Fruit fly (Drosophila melanogaster): ENCODE results near the gene DNAlig3.

The DNAlig3 gene

DNA sequence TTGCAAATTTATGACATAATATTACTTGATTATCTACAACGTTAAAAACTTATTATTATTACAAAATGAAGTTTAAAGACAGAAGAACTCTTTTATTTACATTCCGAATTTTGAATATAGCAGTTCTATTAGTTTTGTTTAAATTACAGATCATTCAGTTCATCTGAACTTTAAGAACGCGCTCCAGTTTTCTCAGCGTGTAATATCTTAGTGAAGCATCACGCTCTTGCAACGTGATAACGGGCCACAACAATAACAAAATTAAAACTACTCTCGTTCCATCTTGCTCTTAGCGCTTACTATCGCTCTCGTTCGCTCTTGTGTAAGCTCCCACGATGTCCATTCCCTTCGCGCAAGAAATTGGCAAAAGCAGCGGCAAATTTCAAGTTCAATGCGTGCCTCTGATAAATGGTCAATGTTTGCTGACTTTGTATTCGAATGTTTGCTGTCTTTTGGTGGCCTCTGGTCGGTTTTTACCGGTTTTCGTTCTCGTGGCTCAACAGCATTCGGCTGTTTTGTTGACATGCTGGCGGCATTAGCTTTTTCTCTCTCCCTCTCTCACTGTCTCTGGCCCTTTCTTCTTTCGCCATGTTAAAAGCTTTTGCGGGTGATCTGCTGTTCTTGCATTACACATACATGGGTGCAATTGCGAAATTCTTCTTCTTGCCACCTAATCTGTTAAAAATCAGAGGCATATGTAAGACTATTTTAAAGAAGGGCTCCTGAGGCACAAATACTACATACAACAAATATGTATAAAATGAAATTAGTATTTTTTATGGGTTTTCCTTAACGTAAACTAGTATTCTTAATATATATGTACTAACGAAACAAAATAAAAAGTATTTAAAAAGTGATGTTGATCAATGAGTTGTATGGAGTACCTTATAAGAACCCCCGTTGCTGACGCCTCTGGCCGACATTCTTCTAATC lies 41.2 kb upstream of the DNAlig3 start (continued):
- TF ChIP-seq unc-4 (GFP tag; IDR thresholded peaks at IDR 0.05; ENCODE audit: partially characterized antibody) = no peak
- TF ChIP-seq Atf6 (GFP tag; IDR thresholded peaks at IDR 0.05) = peak; percentile 39
- TF ChIP-seq CG34422 (GFP tag; IDR thresholded peaks at IDR 0.05) = no peak
- TF ChIP-seq E2f2 (GFP tag; IDR thresholded peaks at IDR 0.05) = peak; percentile 8; the same call in 1 of the 2 replicates
- no peak for TF ChIP-seq Myb (GFP tag; optimal IDR thresholded peaks at IDR 0.05)
- no peak for TF ChIP-seq Optix (GFP tag; IDR thresholded peaks at IDR 0.05)
- TF ChIP-seq Blimp-1 (GFP tag; optimal IDR thresholded peaks at IDR 0.05) = no peak
- TF ChIP-seq Bdp1 (GFP tag; optimal IDR thresholded peaks at IDR 0.05) = no peak
- no peak for TF ChIP-seq pzg (GFP tag; optimal IDR thresholded peaks at IDR 0.05)
- peak; percentile 24 for TF ChIP-seq CG10209 (GFP tag; optimal IDR thresholded peaks at IDR 0.05)
- peak; percentile 53 for TF ChIP-seq Fer2 (tag; optimal IDR thresholded peaks at IDR 0.05)
- TF ChIP-seq Rfx (GFP tag; IDR thresholded peaks at IDR 0.05) = peak; percentile 44
- TF ChIP-seq CG10366 (GFP tag; IDR thresholded peaks at IDR 0.05) = no peak
- TF ChIP-seq CG8765 (GFP tag; IDR thresholded peaks at IDR 0.05) = no peak
- no peak for TF ChIP-seq CG12744 (GFP tag; optimal IDR thresholded peaks at IDR 0.05)
- TF ChIP-seq CG7357 (GFP tag; IDR thresholded peaks at IDR 0.05) = no peak
- TF ChIP-seq CG15479 (GFP tag; optimal IDR thresholded peaks at IDR 0.05) = no peak
- no peak for TF ChIP-seq CG12942 (GFP tag; optimal IDR thresholded peaks at IDR 0.05)
- no peak for TF ChIP-seq Dfd (GFP tag; optimal IDR thresholded peaks at IDR 0.05)
- no peak for TF ChIP-seq Lim3 (GFP tag; IDR thresholded peaks at IDR 0.05)
- TF ChIP-seq CG14710 (tag; optimal IDR thresholded peaks at IDR 0.05) = no peak
- peak; percentile 99 for TF ChIP-seq CG7987 (GFP tag; optimal IDR thresholded peaks at IDR 0.05)
- no peak for TF ChIP-seq NFAT (GFP tag; IDR thresholded peaks at IDR 0.05)
- TF ChIP-seq CG6175 (GFP tag; IDR thresholded peaks at IDR 0.05) = no peak
- TF ChIP-seq ken (GFP tag; IDR thresholded peaks at IDR 0.05) = no peak
- TF ChIP-seq kay (GFP tag; optimal IDR thresholded peaks at IDR 0.05) = no peak
- no peak for TF ChIP-seq tll (GFP tag; optimal IDR thresholded peaks at IDR 0.05)
- no peak for TF ChIP-seq eve (GFP tag; optimal IDR thresholded peaks at IDR 0.05)
- TF ChIP-seq Gug (GFP tag; IDR thresholded peaks at IDR 0.05) = no peak
- no peak for TF ChIP-seq esg (GFP tag; conservative IDR thresholded peaks at IDR 0.05)
- peak; percentile 7 for TF ChIP-seq Sox102F (GFP tag; optimal IDR thresholded peaks at IDR 0.05)
- 0 out of 2 replicates have a peak, but pooled peaks have one; percentile 24 for TF ChIP-seq stc (GFP tag; IDR thresholded peaks at IDR 0.05)
- no peak for TF ChIP-seq yki (optimal IDR thresholded peaks at IDR 0.05)
- no peak for TF ChIP-seq CG4820 (GFP tag; optimal IDR thresholded peaks at IDR 0.05)
- no peak for TF ChIP-seq sima (GFP tag; optimal IDR thresholded peaks at IDR 0.05)
- no peak for TF ChIP-seq CG5953 (GFP tag; IDR thresholded peaks at IDR 0.05)
- no peak for TF ChIP-seq CG18011 (GFP tag; optimal IDR thresholded peaks at IDR 0.05)
- no peak for TF ChIP-seq odd (GFP tag; optimal IDR thresholded peaks at IDR 0.05)
- TF ChIP-seq Hr78 (GFP tag; optimal IDR thresholded peaks at IDR 0.05) = peak in 1 of 2 experiments; percentile 21
- peak in 1 of 2 experiments; percentile 63 for TF ChIP-seq Hr51 (GFP tag; optimal IDR thresholded peaks at IDR 0.05)
- TF ChIP-seq ATbp (GFP tag; optimal IDR thresholded peaks at IDR 0.05) = no peak
- TF ChIP-seq CG2712 (tag; optimal IDR thresholded peaks at IDR 0.05) = peak; percentile 23
- TF ChIP-seq CG6254 (GFP tag; optimal IDR thresholded peaks at IDR 0.05) = no peak

Measured in whole organism, embryonic.